Fruit fly (Drosophila melanogaster): ENCODE results near the gene AP-2sigma.

AP-2sigma gene

dm6 chr3R:21269923-21270322 is at the start of gene AP-2sigma, which contains the start of gene Idi:
AP-2sigma (minus strand) TSS chr3R:21270075.
Idi (plus strand) TSS chr3R:21270126.
- TF ChIP-seq insv (optimal IDR thresholded peaks at IDR 0.05) (no peak), h (optimal IDR thresholded peaks at IDR 0.05) (no peak), Sin3A (optimal IDR thresholded peaks at IDR 0.05) (no peak), Myc (optimal IDR thresholded peaks at IDR 0.05) (no peak), psq (optimal IDR thresholded peaks at IDR 0.05) (no peak), ttk (optimal IDR thresholded peaks at IDR 0.05) (no peak)

- TF ChIP-seq ttk (optimal IDR thresholded peaks at IDR 0.05) (no peak), psq (optimal IDR thresholded peaks at IDR 0.05) (no peak), Sin3A (optimal IDR thresholded peaks at IDR 0.05) (no peak), h (optimal IDR thresholded peaks at IDR 0.05) (no peak), Myc (optimal IDR thresholded peaks at IDR 0.05) (no peak), insv (optimal IDR thresholded peaks at IDR 0.05) (no peak)
These were observed 49.2 kb upstream of the AP-2sigma start for dm6 chr3R:21319120-21319519.

dm6 chr3R:21297387-21297956 is 27.6 kb upstream of the AP-2sigma start:
- no peak for TF ChIP-seq Myc (optimal IDR thresholded peaks at IDR 0.05)
- no peak for TF ChIP-seq ttk (optimal IDR thresholded peaks at IDR 0.05)
- TF ChIP-seq insv (optimal IDR thresholded peaks at IDR 0.05): no peak
- TF ChIP-seq h (optimal IDR thresholded peaks at IDR 0.05): no peak

- no peak for TF ChIP-seq psq (optimal IDR thresholded peaks at IDR 0.05)
- no peak for TF ChIP-seq insv (optimal IDR thresholded peaks at IDR 0.05)
- no peak for TF ChIP-seq ttk (optimal IDR thresholded peaks at IDR 0.05)
- TF ChIP-seq h (optimal IDR thresholded peaks at IDR 0.05): no peak
- no peak for TF ChIP-seq Myc (optimal IDR thresholded peaks at IDR 0.05)
- no peak for TF ChIP-seq Sin3A (optimal IDR thresholded peaks at IDR 0.05)
These were observed 27.0 kb upstream of the AP-2sigma start for dm6 chr3R:21296728-21297386.

- TF ChIP-seq h (optimal IDR thresholded peaks at IDR 0.05) (no peak), Myc (optimal IDR thresholded peaks at IDR 0.05) (no peak), psq (optimal IDR thresholded peaks at IDR 0.05) (no peak)
These were observed 26.3 kb upstream of the AP-2sigma start for dm6 chr3R:21296038-21296727.

dm6 chr3R:21295695-21296037 is 25.8 kb upstream of the AP-2sigma start:
- TF ChIP-seq Myc (optimal IDR thresholded peaks at IDR 0.05): no peak

- TF ChIP-seq Sin3A (optimal IDR thresholded peaks at IDR 0.05) (no peak), insv (optimal IDR thresholded peaks at IDR 0.05) (no peak), h (optimal IDR thresholded peaks at IDR 0.05) (no peak), ttk (optimal IDR thresholded peaks at IDR 0.05) (no peak), Myc (optimal IDR thresholded peaks at IDR 0.05) (no peak), psq (optimal IDR thresholded peaks at IDR 0.05) (no peak)
These were observed 25.1 kb upstream of the AP-2sigma start for dm6 chr3R:21295004-21295403.

- TF ChIP-seq insv (optimal IDR thresholded peaks at IDR 0.05): no peak
- TF ChIP-seq Sin3A (optimal IDR thresholded peaks at IDR 0.05): no peak
- no peak for TF ChIP-seq psq (optimal IDR thresholded peaks at IDR 0.05)
- TF ChIP-seq h (optimal IDR thresholded peaks at IDR 0.05): no peak
- TF ChIP-seq Myc (optimal IDR thresholded peaks at IDR 0.05): no peak
- no peak for TF ChIP-seq ttk (optimal IDR thresholded peaks at IDR 0.05)
These were observed 24.0 kb upstream of the AP-2sigma start, which contains the start of gene SIFaR for dm6 chr3R:21293833-21294232. SIFaR (minus strand) TSS chr3R:21293998.

dm6 chr3R:21289071-21289613 is 19.3 kb upstream of the AP-2sigma start:
- TF ChIP-seq ttk (optimal IDR thresholded peaks at IDR 0.05): no peak
- TF ChIP-seq insv (optimal IDR thresholded peaks at IDR 0.05): no peak
- no peak for TF ChIP-seq Sin3A (optimal IDR thresholded peaks at IDR 0.05)
- TF ChIP-seq h (optimal IDR thresholded peaks at IDR 0.05): no peak
- TF ChIP-seq Myc (optimal IDR thresholded peaks at IDR 0.05): no peak
- no peak for TF ChIP-seq psq (optimal IDR thresholded peaks at IDR 0.05)

- TF ChIP-seq Sin3A (optimal IDR thresholded peaks at IDR 0.05) (no peak), Myc (optimal IDR thresholded peaks at IDR 0.05) (no peak)
These were observed 18.6 kb upstream of the AP-2sigma start for dm6 chr3R:21288462-21288861.

- TF ChIP-seq psq (optimal IDR thresholded peaks at IDR 0.05) (no peak), ttk (optimal IDR thresholded peaks at IDR 0.05) (no peak), h (optimal IDR thresholded peaks at IDR 0.05) (no peak), insv (optimal IDR thresholded peaks at IDR 0.05) (no peak), Myc (optimal IDR thresholded peaks at IDR 0.05) (no peak), Sin3A (optimal IDR thresholded peaks at IDR 0.05) (no peak)
These were observed 13.0 kb upstream of the AP-2sigma start, which contains the start of gene CG17298 for dm6 chr3R:21282897-21283296. CG17298 (plus strand) TSS chr3R:21283197.

- TF ChIP-seq insv (optimal IDR thresholded peaks at IDR 0.05): no peak
- TF ChIP-seq Myc (optimal IDR thresholded peaks at IDR 0.05): no peak
- TF ChIP-seq ttk (optimal IDR thresholded peaks at IDR 0.05): no peak
- TF ChIP-seq h (optimal IDR thresholded peaks at IDR 0.05): no peak
- TF ChIP-seq psq (optimal IDR thresholded peaks at IDR 0.05): no peak
These were observed 6.2 kb upstream of the AP-2sigma start, which contains the start of gene CG3301 for dm6 chr3R:21276111-21276510. CG3301 (minus strand) TSS chr3R:21276249.

Data from Kc167 (cell line).